Worm (Caenorhabditis elegans) whole organism, L4 larva: ENCODE results near the gene Y73C8B.1.

Source experiments
- F10B5.3 ChIP-seq: sonication (generic microtip); optimal IDR thresholded peaks from 2 replicates; lab custom pipeline; 2016; ENCODE audit warnings: mild to moderate bottlenecking, missing genetic modification characterization, missing compliant biosample characterization
- F37D6.2 ChIP-seq: sonication (generic microtip); optimal IDR thresholded peaks from 2 replicates; lab custom pipeline; 2016; ENCODE audit warnings: mild to moderate bottlenecking, missing genetic modification characterization, missing compliant biosample characterization
- T20F7.1 ChIP-seq: fragments of 200-800 bp; sonication (Bioruptor generic); optimal IDR thresholded peaks from 2 replicates; lab custom pipeline; 2018; ENCODE audit warnings: mild to moderate bottlenecking, missing genetic modification characterization, missing compliant biosample characterization
- T26A8.4 ChIP-seq: fragments of 200-800 bp; sonication (Bioruptor generic); IDR thresholded peaks from 2 replicates; pipeline ENCODE4 v1.3.6; 2022; ENCODE audit warnings: missing genetic modification characterization, missing compliant biosample characterization
- Y48G9A.11 ChIP-seq: fragments of 200-800 bp; sonication (Bioruptor generic); IDR thresholded peaks from 2 replicates; pipeline ENCODE4 v1.3.6; 2022; ENCODE audit warnings: missing genetic modification reagents, missing genetic modification characterization, missing compliant biosample characterization
- Y5F2A.4 ChIP-seq: fragments of 200-800 bp; sonication (Bioruptor generic); optimal IDR thresholded peaks from 2 replicates; lab custom pipeline; 2018; ENCODE audit warnings: mild to moderate bottlenecking, missing genetic modification characterization, missing compliant biosample characterization
- Y75B8A.6 ChIP-seq: fragments of 200-800 bp; sonication (Bioruptor generic); IDR thresholded peaks from 2 replicates; pipeline ENCODE4 v1.3.6; 2022; ENCODE audit warnings: missing genetic modification reagents, missing genetic modification characterization, missing compliant biosample characterization
- aha-1 ChIP-seq: fragments of 150-350 bp; peaks from one replicate; lab custom pipeline; 2014; ENCODE audit warnings: missing biosample characterization, missing genetic modification characterization
- ama-1 ChIP-seq: fragments of 150-350 bp; optimal IDR thresholded peaks from 2 replicates; lab custom pipeline; 2014; ENCODE audit warnings: inconsistent platforms, mixed read lengths
- attf-4 ChIP-seq: sonication (generic microtip); optimal IDR thresholded peaks from 3 replicates; lab custom pipeline; 2017; ENCODE audit warnings: missing biosample characterization, missing genetic modification characterization
- ceh-20 ChIP-seq: fragments of 200-800 bp; sonication (Bioruptor generic); IDR thresholded peaks from 2 replicates; pipeline ENCODE4 v1.3.6; 2022; ENCODE audit warnings: missing genetic modification reagents, missing genetic modification characterization, missing compliant biosample characterization
- ceh-32 ChIP-seq: sonication (generic microtip); optimal IDR thresholded peaks from 2 replicates; lab custom pipeline; 2016; ENCODE audit warnings: mild to moderate bottlenecking, missing genetic modification characterization, missing compliant biosample characterization; ENCODE audit not compliant: poor library complexity
- ceh-62 ChIP-seq: sonication (generic microtip); optimal IDR thresholded peaks from 2 replicates; lab custom pipeline; 2017; ENCODE audit warnings: missing biosample characterization, missing genetic modification characterization
- ceh-82 ChIP-seq: sonication (generic microtip); optimal IDR thresholded peaks from 2 replicates; lab custom pipeline; 2017; ENCODE audit warnings: missing biosample characterization, missing genetic modification characterization
- ces-1 ChIP-seq: fragments of 150-350 bp; sonication (generic microtip); optimal IDR thresholded peaks from 4 replicates; lab custom pipeline; 2014; ENCODE audit warnings: missing biosample characterization, missing genetic modification reagents, missing genetic modification characterization
- daf-12 ChIP-seq: fragments of 150-350 bp; optimal IDR thresholded peaks from 2 replicates; lab custom pipeline; 2014; ENCODE audit warnings: missing biosample characterization, missing genetic modification reagents, missing genetic modification characterization
- daf-8 ChIP-seq: fragments of 200-800 bp; sonication (Bioruptor generic); IDR thresholded peaks from 2 replicates; pipeline ENCODE4 v1.3.6; 2022; ENCODE audit warnings: missing genetic modification characterization, missing compliant biosample characterization
- dmd-6 ChIP-seq: fragments of 200-800 bp; sonication (Bioruptor generic); IDR thresholded peaks from 2 replicates; pipeline ENCODE4 v1.3.6; 2022; ENCODE audit warnings: missing genetic modification reagents, missing genetic modification characterization, missing compliant biosample characterization
- dpl-1 ChIP-seq: fragments of 150-350 bp; optimal IDR thresholded peaks from 2 replicates; lab custom pipeline; 2014; ENCODE audit warnings: missing biosample characterization, missing genetic modification reagents, missing genetic modification characterization
- fos-1 ChIP-seq: fragments of 150-350 bp; optimal IDR thresholded peaks from 2 replicates; lab custom pipeline; 2014; ENCODE audit warnings: missing biosample characterization, missing genetic modification characterization
- gei-8 ChIP-seq: fragments of 200-800 bp; sonication (Bioruptor generic); optimal IDR thresholded peaks from 2 replicates; lab custom pipeline; 2018; ENCODE audit warnings: mild to moderate bottlenecking, missing genetic modification characterization, missing compliant biosample characterization
- hif-1 ChIP-seq, 2 experiments: sonication (generic microtip); optimal IDR thresholded peaks; 2 replicates each; lab custom pipeline; 2016 to 2017; ENCODE audit warnings: missing compliant biosample characterization in 2 of 2, missing genetic modification characterization in 2 of 2, missing genetic modification reagents in 2 of 2, missing genotype in 2 of 2, mild to moderate bottlenecking in 1 of 2
- hlh-11 ChIP-seq: fragments of 200-800 bp; sonication (Bioruptor generic); optimal IDR thresholded peaks from 2 replicates; lab custom pipeline; 2018; ENCODE audit warnings: mild to moderate bottlenecking, missing genetic modification characterization, missing compliant biosample characterization
- hlh-30 ChIP-seq: sonication (generic microtip); optimal IDR thresholded peaks from 2 replicates; lab custom pipeline; 2017; ENCODE audit warnings: antibody characterized with exemption, mild to moderate bottlenecking, missing genetic modification characterization, missing compliant biosample characterization; ENCODE audit not compliant: insufficient read depth
- lin-15B ChIP-seq: fragments of 150-350 bp; sonication (generic microtip); optimal IDR thresholded peaks from 3 replicates; lab custom pipeline; 2014; ENCODE audit warnings: missing biosample characterization, missing genetic modification characterization
- lin-29 ChIP-seq: fragments of 200-800 bp; sonication (Bioruptor generic); IDR thresholded peaks from 2 replicates; pipeline ENCODE4 v1.3.6; 2022; ENCODE audit warnings: missing genetic modification reagents, missing genetic modification characterization, missing compliant biosample characterization
- mdl-1 ChIP-seq, 2 experiments: fragments of 150-350 bp in 1 of 2; sonication (generic microtip) in 1 of 2; optimal IDR thresholded peaks; 2 replicates each; lab custom pipeline; 2014 to 2017; ENCODE audit warnings: missing biosample characterization in 2 of 2, missing genetic modification characterization in 2 of 2
- mxl-3 ChIP-seq: fragments of 200-800 bp; sonication (Bioruptor generic); optimal IDR thresholded peaks from 2 replicates; lab custom pipeline; 2018; ENCODE audit warnings: mild to moderate bottlenecking, missing genetic modification characterization, missing compliant biosample characterization
- nhr-41 ChIP-seq: fragments of 200-800 bp; sonication (Bioruptor generic); IDR thresholded peaks from 2 replicates; pipeline ENCODE4 v1.3.6; 2022; ENCODE audit warnings: missing genetic modification reagents, missing genetic modification characterization, missing compliant biosample characterization
- nhr-48 ChIP-seq: sonication (generic microtip); optimal IDR thresholded peaks from 2 replicates; lab custom pipeline; 2016; ENCODE audit warnings: mild to moderate bottlenecking, missing genetic modification characterization, missing compliant biosample characterization
- pha-4 ChIP-seq, 2 experiments: fragments of 150-350 bp in 1 of 2; fragments of 200-800 bp in 1 of 2; sonication (Bioruptor generic) in 1 of 2; IDR thresholded peaks in 1 of 2; optimal IDR thresholded peaks in 1 of 2; 2 replicates each; pipeline versions ENCODE4 v1.3.6 to Lab custom; 2014 to 2022; ENCODE audit warnings: missing genetic modification characterization in 2 of 2, missing genetic modification reagents in 2 of 2, missing biosample characterization in 1 of 2, missing compliant biosample characterization in 1 of 2
- pqm-1 ChIP-seq: sonication (generic microtip); optimal IDR thresholded peaks from 2 replicates; lab custom pipeline; 2017; ENCODE audit warnings: missing biosample characterization, missing genetic modification characterization
- set-16 ChIP-seq: fragments of 200-800 bp; sonication (Bioruptor generic); IDR thresholded peaks from 2 replicates; pipeline ENCODE4 v1.3.6; 2022; ENCODE audit warnings: missing genetic modification reagents, missing genetic modification characterization, missing compliant biosample characterization
- tra-1 ChIP-seq: fragments of 200-800 bp; sonication (Bioruptor generic); IDR thresholded peaks from 2 replicates; pipeline ENCODE4 v1.3.6; 2022; ENCODE audit warnings: missing genetic modification reagents, missing genetic modification characterization, missing compliant biosample characterization
- unc-62 ChIP-seq, 3 experiments: fragments of 150-350 bp in 1 of 3; sonication (generic microtip); optimal IDR thresholded peaks in 2 of 3; peaks in 1 of 3; 1 replicate in 1 of 3; 2 replicates in 2 of 3; lab custom pipeline; 2014 to 2017; ENCODE audit warnings: missing biosample characterization in 3 of 3, missing genetic modification characterization in 3 of 3, missing genetic modification reagents in 3 of 3, missing genotype in 1 of 3
- zag-1 ChIP-seq: fragments of 150-350 bp; optimal IDR thresholded peaks from 2 replicates; lab custom pipeline; 2014; ENCODE audit warnings: missing biosample characterization, missing genetic modification characterization
- zfp-3 ChIP-seq: fragments of 200-800 bp; sonication (Bioruptor generic); conservative IDR thresholded peaks from 2 replicates; pipeline ENCODE4 v1.3.6; 2022; ENCODE audit warnings: missing genetic modification reagents, missing genetic modification characterization, missing compliant biosample characterization

The Y73C8B.1 gene

DNA sequence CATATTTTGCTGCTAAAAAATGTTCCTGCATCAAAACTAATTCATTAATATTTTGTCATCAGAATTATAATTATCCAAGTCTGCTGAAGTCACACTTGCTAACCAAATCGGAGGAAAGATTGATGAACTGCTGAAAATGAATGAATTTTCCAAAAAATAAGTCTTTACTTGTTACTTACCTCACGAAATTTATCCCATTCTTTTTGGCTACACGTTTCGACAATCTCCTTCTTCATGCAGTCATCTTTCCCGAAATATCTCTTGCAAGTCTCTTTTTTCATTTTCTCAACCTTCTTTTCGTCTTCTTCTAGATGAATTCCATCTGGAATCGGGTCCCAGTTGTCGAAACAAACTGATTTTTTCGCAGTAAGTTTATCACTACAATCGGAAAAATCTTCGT lies 38.3 kb downstream of the Y73C8B.1 start:
- peak; percentile 6 for TF ChIP-seq aha-1 (tag; lab: Kevin White, UChicago)
- no peak for TF ChIP-seq lin-29 (GFP tag; lab: Robert Waterston, UW)
- TF ChIP-seq unc-62 (GFP tag; optimal IDR thresholded peaks at IDR 0.05 in 1 of 2; lab: Kevin White, UChicago) = peak in 1 of 2 experiments; percentile 94
- no peak for TF ChIP-seq unc-62 (tag; optimal IDR thresholded peaks at IDR 0.05; lab: Kevin White, UChicago)
- no peak for TF ChIP-seq nhr-41 (GFP tag; lab: Robert Waterston, UW)
- TF ChIP-seq fos-1 = no peak

DNA sequence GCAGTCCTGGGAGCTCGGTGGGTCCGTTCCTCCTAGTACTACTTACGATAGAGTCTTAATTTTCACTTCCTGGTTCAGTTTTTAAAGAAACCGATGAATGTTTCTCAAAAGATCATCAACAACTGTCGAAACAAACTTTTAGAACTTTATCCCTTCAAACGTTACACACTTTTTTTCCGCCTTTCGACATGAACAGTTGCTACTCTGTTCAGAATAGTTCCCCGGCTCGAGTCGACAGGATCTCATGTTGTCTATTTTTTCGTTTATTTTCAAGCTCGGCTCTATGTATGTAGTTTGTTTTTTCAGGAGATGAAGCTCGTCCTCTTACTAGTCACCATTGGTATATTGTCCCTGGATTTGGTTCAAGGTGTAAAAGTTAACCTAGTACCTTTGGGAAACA lies 39.9 kb downstream of the Y73C8B.1 start, which contains the start of gene exh-1:
Gene exh-1, plus strand, starts transcription at position 301 of the 400 bp plus-strand sequence.
- TF ChIP-seq gei-8 (GFP tag; lab: Kevin White, UChicago) (no peak), unc-62 (GFP tag; optimal IDR thresholded peaks at IDR 0.05 in 1 of 2; lab: Kevin White, UChicago) (peak in 1 of 2 experiments; percentile 78), unc-62 (tag; optimal IDR thresholded peaks at IDR 0.05; lab: Kevin White, UChicago) (no peak)

DNA sequence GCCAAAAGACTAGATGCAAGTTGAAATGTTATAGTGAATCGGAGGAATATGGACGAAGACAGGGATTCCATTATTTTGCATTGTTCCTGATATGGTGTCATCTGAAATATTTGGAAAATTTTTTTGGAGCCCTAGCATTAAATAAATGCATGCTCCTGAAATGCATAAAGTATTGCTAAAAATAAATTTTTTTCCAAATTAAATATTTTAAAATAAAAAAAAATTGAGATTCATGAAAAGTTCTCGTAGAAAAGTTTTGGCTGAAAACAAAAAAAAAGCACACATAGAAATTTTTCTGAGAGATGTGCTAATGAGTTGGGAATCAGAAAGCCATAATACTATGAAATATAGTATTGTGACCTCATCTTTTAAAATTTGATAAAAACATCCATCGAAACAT lies 41.6 kb downstream of the Y73C8B.1 start, which contains the start of gene srab-7:
Gene srab-7, minus strand, starts transcription at position 101 of the 400 bp plus-strand sequence.
- TF ChIP-seq set-16 (GFP tag; lab: Robert Waterston, UW) (no peak), T20F7.1 (GFP tag; lab: Kevin White, UChicago) (no peak), daf-8 (GFP tag; lab: Robert Waterston, UW) (no peak), Y5F2A.4 (GFP tag; lab: Kevin White, UChicago) (no peak), ceh-82 (tag; lab: Kevin White, UChicago) (no peak), F37D6.2 (tag; lab: Kevin White, UChicago) (no peak), daf-12 (no peak), mdl-1 (tag; optimal IDR thresholded peaks at IDR 0.05; lab: Kevin White, UChicago) (no peak), fos-1 (no peak), pha-4 (GFP tag; IDR thresholded peaks at IDR 0.05; lab: Robert Waterston, UW) (no peak), pha-4 (tag; optimal IDR thresholded peaks at IDR 0.05; lab: Kevin White, UChicago) (no peak), lin-15B (no peak), T26A8.4 (no peak), zfp-3 (no peak), ces-1 (GFP tag; lab: Kevin White, UChicago) (no peak), gei-8 (GFP tag; lab: Kevin White, UChicago) (no peak), dpl-1 (GFP tag; lab: Kevin White, UChicago) (no peak), ceh-62 (tag; lab: Kevin White, UChicago) (no peak), F10B5.3 (tag; lab: Kevin White, UChicago) (no peak)

ce11 chrV:3151862-3152261 lies 44.8 kb downstream of the Y73C8B.1 start, which contains the start of gene srab-6:
Gene srab-6, minus strand, starts transcription at chrV:3151962.
- TF ChIP-seq ceh-32 (tag; lab: Kevin White, UChicago) (no peak), Y75B8A.6 (GFP tag; lab: Robert Waterston, UW) (no peak), ceh-20 (GFP tag; lab: Robert Waterston, UW) (no peak), hif-1 (tag; optimal IDR thresholded peaks at IDR 0.05; lab: Kevin White, UChicago) (no peak), Y48G9A.11 (GFP tag; lab: Robert Waterston, UW) (no peak), Y5F2A.4 (GFP tag; lab: Kevin White, UChicago) (no peak), hlh-30 (tag; lab: Kevin White, UChicago) (no peak), dmd-6 (no peak), hlh-11 (tag; lab: Kevin White, UChicago) (no peak), ama-1 (lab: Kevin White, UChicago) (no peak), attf-4 (no peak), mxl-3 (no peak), pqm-1 (tag; lab: Kevin White, UChicago) (no peak), tra-1 (GFP tag; lab: Robert Waterston, UW) (no peak), T20F7.1 (GFP tag; lab: Kevin White, UChicago) (no peak), nhr-48 (tag; lab: Kevin White, UChicago) (no peak), zag-1 (no peak)
